Fruit fly (Drosophila melanogaster) whole organism, embryonic: Measurements from ENCODE around the gene Gclc.

ENCODE experiments used
- Antp ChIP-seq: fragments of 200-800 bp; sonication (Bioruptor generic); optimal IDR thresholded peaks from 3 replicates; lab custom pipeline; 2016; ENCODE audit warnings: missing biosample characterization, missing genetic modification characterization
- Atf6 ChIP-seq: fragments of 200-800 bp; sonication (Bioruptor generic); IDR thresholded peaks from 2 replicates; pipeline ENCODE4 v1.3.6; 2022; ENCODE audit warnings: missing biosample characterization, missing genetic modification characterization
- BtbVII ChIP-seq: fragments of 200-800 bp; sonication (Bioruptor generic); optimal IDR thresholded peaks from 3 replicates; lab custom pipeline; 2017; ENCODE audit warnings: missing biosample characterization, mild to moderate bottlenecking, missing genetic modification characterization
- CG11085 ChIP-seq: fragments of 200-800 bp; sonication (Bioruptor generic); IDR thresholded peaks from 2 replicates; pipeline ENCODE4 v1.3.6; 2022; ENCODE audit warnings: missing biosample characterization, missing genetic modification characterization
- CG11247 ChIP-seq: fragments of 200-800 bp; sonication (Bioruptor generic); IDR thresholded peaks from 2 replicates; pipeline ENCODE4 v1.3.6; 2022; ENCODE audit warnings: missing biosample characterization, missing genetic modification characterization
- CG11398 ChIP-seq: fragments of 200-800 bp; sonication (Bioruptor generic); optimal IDR thresholded peaks from 2 replicates; lab custom pipeline; 2016; ENCODE audit warnings: missing biosample characterization, missing genetic modification characterization
- CG12071 ChIP-seq: fragments of 200-800 bp; sonication (Bioruptor generic); optimal IDR thresholded peaks from 3 replicates; lab custom pipeline; 2018; ENCODE audit warnings: missing biosample characterization, mild to moderate bottlenecking, missing genetic modification characterization
- CG13894 ChIP-seq: fragments of 200-800 bp; sonication (Bioruptor generic); optimal IDR thresholded peaks from 3 replicates; lab custom pipeline; 2018; ENCODE audit warnings: missing biosample characterization, mild to moderate bottlenecking, missing genetic modification characterization, moderate library complexity
- CG14667 ChIP-seq: fragments of 200-800 bp; sonication (Bioruptor generic); IDR thresholded peaks from 2 replicates; pipeline ENCODE4 v1.3.6; 2022; ENCODE audit warnings: missing biosample characterization, missing genetic modification characterization
- CG14710 ChIP-seq: fragments of 200-800 bp; sonication (Bioruptor generic); optimal IDR thresholded peaks from 3 replicates; lab custom pipeline; 2019; ENCODE audit warnings: missing biosample characterization, mild to moderate bottlenecking, missing genetic modification characterization, moderate library complexity
- CG15479 ChIP-seq: fragments of 200-800 bp; sonication (Bioruptor generic); optimal IDR thresholded peaks from 3 replicates; lab custom pipeline; 2019; ENCODE audit warnings: missing biosample characterization, mild to moderate bottlenecking, missing genetic modification characterization, moderate library complexity
- CG1602 ChIP-seq: fragments of 200-800 bp; sonication (Bioruptor generic); optimal IDR thresholded peaks from 3 replicates; lab custom pipeline; 2016; ENCODE audit warnings: missing biosample characterization, missing genetic modification characterization
- CG16815 ChIP-seq: fragments of 200-800 bp; sonication (Bioruptor generic); optimal IDR thresholded peaks from 3 replicates; lab custom pipeline; 2017; ENCODE audit warnings: missing biosample characterization, mild to moderate bottlenecking, missing genetic modification characterization
- CG16863 ChIP-seq: fragments of 200-800 bp; sonication (Bioruptor generic); optimal IDR thresholded peaks from 3 replicates; lab custom pipeline; 2016; ENCODE audit warnings: missing biosample characterization, missing genetic modification characterization
- CG2129 ChIP-seq: fragments of 200-800 bp; sonication (Bioruptor generic); IDR thresholded peaks from 2 replicates; pipeline ENCODE4 v1.3.6; 2022; ENCODE audit warnings: missing biosample characterization, missing genetic modification characterization; ENCODE audit not compliant: partially characterized antibody
- CG34422 ChIP-seq: fragments of 200-800 bp; sonication (Bioruptor generic); IDR thresholded peaks from 3 replicates; pipeline ENCODE4 v1.3.6; 2022; ENCODE audit warnings: missing biosample characterization, missing genetic modification characterization
- CG4820 ChIP-seq: fragments of 200-800 bp; sonication (Bioruptor generic); optimal IDR thresholded peaks from 3 replicates; lab custom pipeline; 2016; ENCODE audit warnings: missing biosample characterization, missing genetic modification characterization
- CG5180 ChIP-seq: fragments of 200-800 bp; sonication (Bioruptor generic); optimal IDR thresholded peaks from 3 replicates; lab custom pipeline; 2017; ENCODE audit warnings: missing biosample characterization, missing genetic modification characterization, mild to moderate bottlenecking, moderate library complexity, missing genetic modification reagents
- CG6854 ChIP-seq: fragments of 200-800 bp; sonication (Bioruptor generic); optimal IDR thresholded peaks from 3 replicates; lab custom pipeline; 2017; ENCODE audit warnings: missing biosample characterization, mild to moderate bottlenecking, missing genetic modification characterization
- CG7357 ChIP-seq: fragments of 200-800 bp; sonication (Bioruptor generic); IDR thresholded peaks from 3 replicates; pipeline ENCODE4 v1.3.6; 2022; ENCODE audit warnings: missing biosample characterization, missing genetic modification characterization
- CG7372 ChIP-seq: fragments of 200-800 bp; sonication (Bioruptor generic); IDR thresholded peaks from 2 replicates; pipeline ENCODE4 v1.3.6; 2022; ENCODE audit warnings: missing biosample characterization, missing genetic modification characterization
- CG8281 ChIP-seq: fragments of 200-800 bp; sonication (Bioruptor generic); optimal IDR thresholded peaks from 2 replicates; lab custom pipeline; 2018; ENCODE audit warnings: missing biosample characterization, mild to moderate bottlenecking, missing genetic modification characterization, moderate library complexity
- Dip3 ChIP-seq: fragments of 200-800 bp; sonication (Bioruptor generic); optimal IDR thresholded peaks from 3 replicates; lab custom pipeline; 2016; ENCODE audit warnings: missing biosample characterization, missing genetic modification characterization
- Elba2 ChIP-seq: fragments of 200-800 bp; sonication (Bioruptor generic); optimal IDR thresholded peaks from 3 replicates; lab custom pipeline; 2016; ENCODE audit warnings: missing biosample characterization, missing genetic modification characterization
- Ets97D ChIP-seq: fragments of 200-800 bp; sonication (Bioruptor generic); optimal IDR thresholded peaks from 3 replicates; lab custom pipeline; 2016; ENCODE audit warnings: missing biosample characterization, missing genetic modification characterization
- H2.0 ChIP-seq: fragments of 200-800 bp; sonication (Bioruptor generic); IDR thresholded peaks from 2 replicates; pipeline ENCODE4 v1.3.6; 2022; ENCODE audit warnings: missing biosample characterization, missing genetic modification characterization
- HLH3B ChIP-seq: fragments of 200-800 bp; sonication (Bioruptor generic); IDR thresholded peaks from 2 replicates; pipeline ENCODE4 v1.3.6; 2022; ENCODE audit warnings: missing biosample characterization, missing genetic modification characterization
- Lim3 ChIP-seq: fragments of 200-800 bp; sonication (Bioruptor generic); IDR thresholded peaks from 2 replicates; pipeline ENCODE4 v1.3.6; 2022; ENCODE audit warnings: missing biosample characterization, missing genetic modification characterization
- Med ChIP-seq: fragments of 200-800 bp; sonication (Bioruptor generic); peaks from one replicate; lab custom pipeline; 2016; ENCODE audit warnings: missing biosample characterization, missing genetic modification characterization, mild to moderate bottlenecking, inconsistent platforms, moderate library complexity
- Sox102F ChIP-seq: fragments of 200-800 bp; sonication (Bioruptor generic); optimal IDR thresholded peaks from 2 replicates; lab custom pipeline; 2018; ENCODE audit warnings: missing biosample characterization, mild to moderate bottlenecking, missing genetic modification characterization, moderate library complexity
- Xbp1 ChIP-seq: fragments of 200-800 bp; sonication (Bioruptor generic); optimal IDR thresholded peaks from 3 replicates; lab custom pipeline; 2016; ENCODE audit warnings: missing biosample characterization, mild to moderate bottlenecking, missing genetic modification characterization
- Xrp1 ChIP-seq: fragments of 200-800 bp; sonication (Bioruptor generic); IDR thresholded peaks from 2 replicates; pipeline ENCODE4 v1.3.6; 2022; ENCODE audit warnings: missing biosample characterization, missing genetic modification characterization
- bsh ChIP-seq, 2 experiments: fragments of 200-800 bp; sonication (Bioruptor generic); optimal IDR thresholded peaks; 2 replicates each; lab custom pipeline; 2017 to 2018; ENCODE audit warnings: mild to moderate bottlenecking in 2 of 2, missing biosample characterization in 2 of 2, missing genetic modification characterization in 2 of 2, moderate library complexity in 1 of 2
- crc ChIP-seq: fragments of 200-800 bp; sonication (Bioruptor generic); optimal IDR thresholded peaks from 2 replicates; lab custom pipeline; 2016; ENCODE audit warnings: missing biosample characterization, missing genetic modification characterization
- danr ChIP-seq: fragments of 200-800 bp; sonication (Bioruptor generic); IDR thresholded peaks from 2 replicates; pipeline ENCODE4 v1.3.6; 2022; ENCODE audit warnings: missing biosample characterization, missing genetic modification characterization
- en ChIP-seq: fragments of 200-800 bp; sonication (Bioruptor generic); optimal IDR thresholded peaks from 2 replicates; lab custom pipeline; 2016; ENCODE audit warnings: missing biosample characterization, missing genetic modification characterization
- gt ChIP-seq: fragments of 200-800 bp; sonication (Bioruptor generic); IDR thresholded peaks from 2 replicates; pipeline ENCODE4 v1.3.6; 2022; ENCODE audit warnings: missing biosample characterization, missing genetic modification characterization
- jing ChIP-seq: fragments of 200-800 bp; sonication (Bioruptor generic); optimal IDR thresholded peaks from 2 replicates; lab custom pipeline; 2018; ENCODE audit warnings: missing biosample characterization, mild to moderate bottlenecking, missing genetic modification characterization
- kah ChIP-seq: fragments of 200-800 bp; sonication (Bioruptor generic); optimal IDR thresholded peaks from 2 replicates; lab custom pipeline; 2018; ENCODE audit warnings: missing biosample characterization, mild to moderate bottlenecking, missing genetic modification characterization
- klu ChIP-seq: fragments of 200-800 bp; sonication (Bioruptor generic); IDR thresholded peaks from 2 replicates; pipeline ENCODE4 v1.3.6; 2022; ENCODE audit warnings: missing biosample characterization, missing genetic modification characterization
- lab ChIP-seq: fragments of 200-800 bp; sonication (Bioruptor generic); optimal IDR thresholded peaks from 3 replicates; lab custom pipeline; 2017; ENCODE audit warnings: missing biosample characterization, missing genetic modification characterization, mild to moderate bottlenecking, moderate library complexity, missing genetic modification reagents
- pfk ChIP-seq: fragments of 200-800 bp; sonication (Bioruptor generic); optimal IDR thresholded peaks from 2 replicates; lab custom pipeline; 2018; ENCODE audit warnings: missing biosample characterization, mild to moderate bottlenecking, missing genetic modification characterization, moderate library complexity
- pho ChIP-seq: fragments of 200-800 bp; sonication (Bioruptor generic); optimal IDR thresholded peaks from 2 replicates; lab custom pipeline; 2016; ENCODE audit warnings: missing biosample characterization, missing genetic modification characterization
- repo ChIP-seq: fragments of 200-800 bp; sonication (Bioruptor generic); optimal IDR thresholded peaks from 2 replicates; lab custom pipeline; 2016; ENCODE audit warnings: missing biosample characterization, missing genetic modification characterization
- rib ChIP-seq: fragments of 200-800 bp; sonication (Bioruptor generic); IDR thresholded peaks from 2 replicates; pipeline ENCODE4 v1.3.6; 2022; ENCODE audit warnings: missing biosample characterization, missing genetic modification characterization
- shn ChIP-seq: fragments of 200-800 bp; sonication (Bioruptor generic); optimal IDR thresholded peaks from 3 replicates; lab custom pipeline; 2016; ENCODE audit warnings: missing biosample characterization, missing genetic modification characterization
- sima ChIP-seq: fragments of 200-800 bp; sonication (Bioruptor generic); optimal IDR thresholded peaks from 2 replicates; lab custom pipeline; 2016; ENCODE audit warnings: missing biosample characterization, missing genetic modification characterization
- sna ChIP-seq: fragments of 200-800 bp; sonication (Bioruptor generic); IDR thresholded peaks from 2 replicates; pipeline ENCODE4 v1.3.6; 2022; ENCODE audit warnings: missing biosample characterization, missing genetic modification characterization; ENCODE audit not compliant: partially characterized antibody
- stwl ChIP-seq: fragments of 200-800 bp; sonication (Bioruptor generic); optimal IDR thresholded peaks from 3 replicates; lab custom pipeline; 2018; ENCODE audit warnings: missing biosample characterization, mild to moderate bottlenecking, missing genetic modification characterization, moderate library complexity
- tap ChIP-seq: fragments of 200-800 bp; optimal IDR thresholded peaks from 3 replicates; lab custom pipeline; 2019; ENCODE audit warnings: missing biosample characterization, mild to moderate bottlenecking, missing genetic modification characterization, moderate library complexity
- trh ChIP-seq: fragments of 200-800 bp; sonication (Bioruptor generic); optimal IDR thresholded peaks from 2 replicates; lab custom pipeline; 2016; ENCODE audit warnings: missing biosample characterization, missing genetic modification characterization

Gclc gene

DNA sequence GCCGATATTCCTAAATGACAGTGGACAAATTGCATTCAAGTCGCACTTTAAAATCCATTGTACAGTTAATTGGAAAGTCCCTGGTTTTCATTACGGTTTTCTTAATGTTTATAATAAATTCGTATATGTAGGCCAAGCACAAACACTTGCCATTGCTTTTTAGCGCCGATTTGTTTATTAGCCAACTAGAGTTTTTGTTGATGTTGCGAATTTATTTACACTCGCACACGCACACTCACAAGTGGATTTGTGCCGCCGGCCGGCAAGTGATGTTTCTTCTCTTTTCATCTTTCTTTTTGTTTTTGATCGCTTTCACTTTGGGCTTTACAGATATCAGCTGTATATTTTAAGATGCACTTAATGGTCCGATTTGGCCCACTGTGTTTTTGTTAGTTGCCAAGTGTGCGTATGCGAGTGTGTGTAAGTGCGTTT, 58.6 kb downstream of the Gclc start (continued):
- TF ChIP-seq sima (peak; percentile 34), Lim3 (no peak), kah (GFP tag; lab: Kevin White, UChicago) (peak; percentile 7), gt (GFP tag; lab: Robert Waterston, UW) (no peak), HLH3B (peak; percentile 50; the same call in 1 of the 2 replicates), Antp (peak; percentile 69), lab (GFP tag; lab: Kevin White, UChicago) (peak; percentile 75), rib (GFP tag; lab: Robert Waterston, UW) (no peak), CG16863 (GFP tag; lab: Kevin White, UChicago) (peak; percentile 75), CG2129 (GFP tag; lab: Robert Waterston, UW) (no peak), pfk (no peak), CG11247 (GFP tag; lab: Robert Waterston, UW) (0 out of 2 replicates have a peak, but pooled peaks have one; percentile 23), Elba2 (GFP tag; lab: Kevin White, UChicago) (no peak), CG1602 (GFP tag; lab: Kevin White, UChicago) (peak; percentile 54), Atf6 (0 out of 2 replicates have a peak, but pooled peaks have one; percentile 46), CG7357 (GFP tag; lab: Robert Waterston, UW) (peak; percentile 57; the same call in 1 of the 3 replicates), shn (peak; percentile 86), CG16815 (peak; percentile 77), Dip3 (peak; percentile 67), CG6854 (GFP tag; lab: Kevin White, UChicago) (no peak), CG11398 (GFP tag; lab: Kevin White, UChicago) (peak; percentile 45), danr (GFP tag; lab: Robert Waterston, UW) (0 out of 2 replicates have a peak, but pooled peaks have one; percentile 6), CG7372 (GFP tag; lab: Robert Waterston, UW) (peak; percentile 32), CG15479 (GFP tag; lab: Kevin White, UChicago) (no peak), bsh (GFP tag; optimal IDR thresholded peaks at IDR 0.05; lab: Kevin White, UChicago) (peak; percentile 47 to 49), en (GFP tag; lab: Kevin White, UChicago) (peak; percentile 63), repo (GFP tag; lab: Kevin White, UChicago) (peak; percentile 71), Xrp1 (GFP tag; lab: Robert Waterston, UW) (peak; percentile 63), CG14710 (peak; percentile 64), pho (GFP tag; lab: Kevin White, UChicago) (peak; percentile 78), stwl (tag; lab: Kevin White, UChicago) (no peak), CG34422 (GFP tag; lab: Robert Waterston, UW) (peak; percentile 61; the same call in 2 of the 3 replicates), BtbVII (GFP tag; lab: Kevin White, UChicago) (peak; percentile 72), tap (tag; lab: Kevin White, UChicago) (peak; percentile 29), klu (GFP tag; lab: Robert Waterston, UW) (peak; percentile 24; the same call in 1 of the 2 replicates), CG12071 (GFP tag; lab: Kevin White, UChicago) (no peak), trh (peak; percentile 9), Med (peak; percentile 92), CG13894 (tag; lab: Kevin White, UChicago) (peak; percentile 4), crc (peak; percentile 65), jing (GFP tag; lab: Kevin White, UChicago) (peak; percentile 44), CG4820 (peak; percentile 64), H2.0 (GFP tag; lab: Robert Waterston, UW) (peak; percentile 36; the same call in 1 of the 2 replicates), Sox102F (GFP tag; lab: Kevin White, UChicago) (peak; percentile 67), CG14667 (peak; percentile 32), CG5180 (peak; percentile 61), sna (GFP tag; lab: Robert Waterston, UW) (no peak), CG8281 (peak; percentile 53), Xbp1 (GFP tag; lab: Kevin White, UChicago) (peak; percentile 69), CG11085 (GFP tag; lab: Robert Waterston, UW) (peak; percentile 49; the same call in 1 of the 2 replicates), Ets97D (GFP tag; lab: Kevin White, UChicago) (peak; percentile 15)
